Fruit fly (Drosophila melanogaster) ovary, adult (tissue): ENCODE results near the gene CG43630.
"Not testable (repeated sequence)": the region's sequence is repeated elsewhere in the genome, so short reads cannot be mapped to it uniquely, and the experiment has no call there.

Experiments used
- CG17801 ChIP-seq: fragments of 200-800 bp; optimal IDR thresholded peaks from 2 replicates; lab custom pipeline; 2019; ENCODE audit warnings: missing biosample characterization, mild to moderate bottlenecking, missing genetic modification characterization, moderate library complexity; ENCODE audit not compliant: partially characterized antibody

CG43630 gene

dm6 chr3R:12676160-12676559, at the start of gene CG43630:
TSS of gene CG43630 (minus strand) at chr3R:12676260.
- no peak for TF ChIP-seq CG17801

DNA sequence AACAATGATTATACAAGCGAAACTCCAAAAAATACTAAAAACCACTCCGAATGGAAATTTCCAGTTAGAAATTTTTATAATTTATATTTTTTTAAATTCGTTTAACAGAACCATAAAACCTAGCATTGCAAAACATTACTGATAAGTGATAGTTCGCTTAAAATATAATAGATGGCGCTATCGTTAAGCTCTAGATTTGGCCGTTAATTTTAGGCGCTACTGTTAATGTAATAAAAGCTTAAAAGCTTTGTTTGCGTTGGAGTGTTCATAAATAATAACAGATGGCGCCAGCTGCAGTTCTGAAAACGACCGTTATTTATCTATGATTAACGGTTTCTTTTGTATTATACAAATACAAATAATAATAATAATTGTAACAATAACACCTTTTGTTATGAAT, 47.7 kb upstream of the CG43630 start:
- peak; percentile 10 for TF ChIP-seq CG17801

DNA sequence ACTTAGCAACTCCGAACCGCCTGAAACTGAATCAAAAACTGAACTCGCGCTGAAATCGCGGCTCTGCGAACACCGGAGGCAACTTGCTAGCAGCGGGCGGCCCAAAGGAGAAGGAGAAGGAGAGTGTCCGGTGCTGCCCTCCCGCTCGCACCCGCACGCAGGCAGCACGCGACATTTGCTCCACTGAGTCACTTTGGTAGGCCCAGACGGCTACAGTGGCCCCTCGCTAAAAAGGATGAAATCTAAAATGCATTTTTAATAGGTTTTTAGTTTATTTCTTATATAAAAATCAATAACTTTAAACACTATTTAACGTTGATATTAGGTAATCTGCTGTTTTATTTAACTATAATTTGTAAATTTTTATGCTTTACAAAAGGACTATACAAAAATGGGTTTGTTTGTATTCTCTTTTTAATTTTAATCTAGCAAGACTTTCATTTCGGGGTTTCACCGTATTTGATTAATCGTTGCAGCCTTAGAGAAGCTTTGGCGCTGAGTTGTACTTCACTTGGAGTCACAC, 46.4 kb upstream of the CG43630 start, which contains the start of gene Men:
Gene Men, minus strand, starts transcription at position 51 of the 523 bp plus-strand sequence.
- peak; percentile 75 for TF ChIP-seq CG17801

DNA sequence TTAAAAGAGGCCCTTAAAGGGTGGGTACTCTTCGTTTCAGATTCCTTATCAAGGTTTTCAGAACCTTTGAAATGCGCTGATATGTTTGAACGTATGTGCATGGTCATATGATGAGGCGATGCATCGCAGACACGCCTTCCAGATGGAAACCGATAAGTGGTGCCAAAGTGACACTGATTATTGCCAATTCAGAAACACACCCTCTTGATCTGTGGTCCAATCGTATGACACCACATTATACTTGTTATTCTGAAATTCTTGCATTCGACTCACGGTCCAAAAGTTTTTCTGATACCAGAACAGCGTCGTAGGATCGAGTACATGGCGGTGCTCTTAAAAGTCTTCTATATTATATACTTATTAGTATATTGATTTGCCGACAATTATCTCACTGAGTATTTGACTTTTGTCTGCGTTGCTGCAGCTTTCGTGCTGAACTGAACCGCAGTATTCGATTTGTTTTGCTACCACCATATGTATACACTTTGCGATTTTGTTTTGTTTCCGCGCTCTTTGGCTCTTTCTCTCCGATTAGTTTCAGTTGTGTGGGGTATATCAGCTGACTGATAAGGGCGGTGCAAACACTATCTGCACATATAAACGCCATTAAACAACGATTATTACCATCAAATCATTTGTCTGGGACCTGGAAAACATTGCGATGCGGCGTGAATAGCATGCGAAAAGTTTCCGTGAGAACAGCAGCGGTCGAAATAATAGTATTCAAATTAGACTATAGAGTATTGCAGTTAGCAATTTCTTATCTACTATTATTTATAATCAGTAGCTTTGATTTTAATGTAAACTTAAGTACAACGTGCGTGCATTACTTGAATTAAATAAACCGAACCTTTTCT, 44.5 kb upstream of the CG43630 start:
- no peak for TF ChIP-seq CG17801

DNA sequence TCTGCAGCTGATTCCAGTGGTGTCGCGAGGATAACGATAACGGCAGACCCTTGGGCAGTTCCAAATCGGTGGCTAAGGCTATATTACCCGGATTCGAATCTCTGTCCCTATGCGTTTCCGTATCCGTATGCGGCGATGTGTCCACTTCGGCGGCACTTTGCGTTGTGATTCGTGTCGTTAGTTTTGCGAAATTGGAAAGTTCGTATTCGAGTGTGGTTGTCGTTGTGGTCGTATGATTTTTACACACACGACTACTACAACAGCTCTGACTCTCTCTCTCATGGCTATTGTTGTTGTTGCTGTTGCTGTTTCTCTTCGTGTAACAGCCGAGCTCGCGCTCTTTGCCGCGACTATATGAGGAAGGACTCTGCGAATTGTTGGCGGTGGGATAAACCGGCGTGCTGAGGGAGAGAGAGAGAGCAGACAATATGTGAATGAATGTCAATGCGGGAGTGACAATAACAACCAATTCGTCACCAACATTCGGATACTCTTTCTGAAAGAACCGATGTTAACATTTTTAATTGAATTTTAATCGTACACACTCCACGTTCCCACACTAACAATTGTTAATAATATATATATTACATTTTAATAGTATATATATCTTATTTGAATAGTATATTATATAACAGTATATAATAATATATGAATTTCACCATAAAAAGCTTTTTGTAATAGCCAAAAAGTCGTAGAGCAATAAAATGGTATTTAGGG, 43.7 kb upstream of the CG43630 start:
- peak; percentile 68 for TF ChIP-seq CG17801

DNA sequence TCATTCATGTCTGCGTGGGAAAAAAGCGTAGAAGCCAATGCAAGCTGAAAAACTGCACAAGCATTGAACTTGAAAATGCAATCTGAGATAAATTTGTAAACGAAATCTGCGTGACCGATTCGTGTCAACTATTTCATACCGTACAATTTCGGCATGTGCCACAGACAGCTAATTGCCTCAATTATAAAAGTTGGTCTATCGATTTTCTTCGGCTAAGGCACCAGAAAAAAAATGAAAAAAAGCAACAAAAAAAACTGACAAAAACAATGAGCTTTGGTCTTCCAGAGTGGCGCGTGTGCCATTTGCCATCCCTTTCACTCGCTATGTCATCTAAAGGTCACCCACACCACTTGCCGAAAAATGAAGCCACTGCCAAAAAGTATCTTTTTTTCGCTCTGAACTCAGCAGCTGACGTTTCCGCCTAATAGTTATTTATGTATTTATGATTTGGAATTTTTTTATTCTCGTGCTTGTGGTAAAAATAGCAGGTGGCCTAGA, 42.5 kb upstream of the CG43630 start:
- TF ChIP-seq CG17801 = no peak

DNA sequence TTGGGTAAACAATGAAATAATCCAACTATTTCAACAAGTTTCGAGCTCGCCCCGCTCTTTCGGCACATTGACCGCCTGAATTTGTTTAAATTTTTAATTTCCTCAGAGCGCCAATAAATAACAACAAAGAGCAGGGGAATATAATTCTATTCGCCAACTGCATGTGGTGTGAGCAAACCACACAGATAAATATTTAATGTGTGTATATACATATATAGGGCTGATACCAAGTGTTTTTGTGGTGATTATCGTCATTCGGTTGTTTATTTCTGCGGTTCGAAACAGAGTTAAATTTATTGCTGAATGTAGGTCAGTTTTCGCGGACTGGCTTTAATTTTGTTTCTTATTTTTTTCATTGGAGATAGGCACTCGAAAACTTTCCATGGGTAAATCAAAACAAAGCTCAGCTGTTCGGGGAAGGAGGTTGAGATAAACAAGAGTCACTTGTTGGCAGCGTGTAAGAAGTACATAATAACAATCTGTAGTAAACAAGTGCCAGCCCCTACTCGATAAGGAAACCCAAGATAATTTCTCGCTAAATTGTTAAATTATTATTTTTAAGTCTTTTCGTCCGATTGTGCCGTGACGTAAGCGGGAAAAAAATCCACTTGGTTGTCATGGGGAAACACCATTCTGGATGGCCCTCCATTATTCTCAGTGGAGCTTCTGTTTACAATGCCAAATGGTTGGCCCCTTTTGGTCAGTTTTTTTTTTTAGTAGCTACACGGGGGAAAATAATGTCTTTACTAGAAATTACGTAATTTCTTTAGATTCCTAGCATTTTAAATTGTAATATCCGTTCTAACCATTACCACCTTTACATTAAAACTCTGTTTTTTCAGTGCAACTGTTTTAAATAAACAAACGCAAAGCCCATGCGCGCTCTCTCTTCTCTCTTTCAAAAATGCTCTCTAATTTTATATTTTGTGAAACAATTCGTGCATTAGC, 41.8 kb upstream of the CG43630 start:
- peak; percentile 30 for TF ChIP-seq CG17801

DNA sequence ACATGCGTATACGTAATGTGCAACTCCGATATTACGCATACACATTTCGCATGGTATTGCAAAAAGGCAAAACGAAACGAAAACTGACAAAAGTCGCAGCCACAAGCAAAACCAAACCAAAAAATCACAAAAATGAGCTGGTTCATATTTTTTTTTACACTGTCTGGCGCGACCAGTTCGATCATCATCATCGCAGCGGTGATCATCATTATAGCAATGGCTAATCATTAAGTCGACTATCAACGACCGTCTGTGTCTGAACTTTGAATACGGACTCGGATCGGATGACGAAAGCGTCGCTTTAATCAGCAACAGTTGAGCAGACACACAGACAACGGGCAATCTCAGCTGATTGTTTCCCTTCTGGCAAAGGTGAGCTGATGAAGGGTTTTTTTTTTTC, 40.8 kb upstream of the CG43630 start:
- no peak for TF ChIP-seq CG17801

DNA sequence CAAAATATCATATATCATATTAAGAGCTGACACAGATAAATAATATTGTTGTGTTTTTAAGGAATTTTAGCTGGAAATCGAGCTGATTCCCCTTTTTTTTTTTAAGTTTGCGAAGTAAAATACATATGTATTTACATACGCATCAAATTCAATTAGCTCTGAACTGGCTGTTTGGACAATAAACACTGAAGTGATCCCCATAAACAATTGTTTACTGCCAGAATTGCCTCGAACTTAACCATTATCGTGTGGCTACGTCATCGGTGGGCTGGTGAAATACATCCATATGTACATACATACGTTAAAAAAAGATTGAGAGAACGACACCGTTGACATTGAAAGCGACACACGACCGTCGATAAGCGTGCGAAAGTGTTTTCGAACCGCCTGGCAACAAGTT, 40.2 kb upstream of the CG43630 start:
- peak; percentile 5 for TF ChIP-seq CG17801

- no peak for TF ChIP-seq CG17801
Measured at dm6 chr3R:12715253-12715652, 39.2 kb upstream of the CG43630 start.

DNA sequence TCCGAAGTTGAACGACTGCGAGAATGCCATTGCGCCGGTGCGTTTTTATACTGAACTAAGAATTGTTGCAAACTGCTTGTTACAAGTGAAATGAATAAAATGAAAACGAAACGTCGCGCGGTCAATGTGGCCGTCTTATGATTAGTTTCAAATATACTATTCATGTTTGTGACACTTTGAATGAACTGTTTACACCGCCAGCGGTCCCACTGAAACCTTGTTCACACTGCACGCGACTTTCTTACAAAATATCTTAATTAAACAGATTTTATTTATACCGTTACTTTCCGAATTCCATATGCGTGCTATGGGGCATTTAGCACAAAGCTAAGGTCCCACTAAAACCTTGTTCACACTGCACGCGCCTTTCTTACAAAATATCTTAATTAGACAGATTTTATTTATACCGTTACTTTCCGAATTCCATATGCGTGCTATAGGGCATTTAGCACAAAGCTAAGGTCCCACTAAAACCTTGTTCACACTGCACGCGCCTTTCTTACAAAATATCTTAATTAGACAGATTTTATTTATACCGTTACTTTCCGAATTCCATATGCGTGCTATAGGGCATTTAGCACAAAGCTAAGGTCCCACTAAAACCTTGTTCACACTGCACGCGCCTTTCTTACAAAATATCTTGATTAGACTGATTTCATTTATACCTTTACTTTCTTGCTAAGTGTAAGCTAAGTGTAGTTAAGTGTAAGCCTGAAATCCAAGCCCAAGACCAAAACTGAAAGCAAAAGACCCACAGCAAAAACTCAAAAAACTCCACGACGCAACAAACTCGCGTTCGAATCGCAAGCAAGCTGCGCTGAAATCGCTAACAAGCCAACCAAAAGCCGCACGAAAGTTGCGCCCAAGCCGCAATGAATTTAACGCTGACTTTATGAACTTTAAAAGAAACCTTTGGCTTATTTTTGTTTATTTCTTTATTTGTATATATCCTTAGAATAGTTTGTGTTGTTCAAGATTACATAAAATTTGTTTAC, 36.4 kb upstream of the CG43630 start, which contains the start of gene PolQ:
Gene PolQ, minus strand, starts transcription at position 122 of the 995 bp plus-strand sequence.
- not testable (repeated sequence) for TF ChIP-seq CG17801

DNA sequence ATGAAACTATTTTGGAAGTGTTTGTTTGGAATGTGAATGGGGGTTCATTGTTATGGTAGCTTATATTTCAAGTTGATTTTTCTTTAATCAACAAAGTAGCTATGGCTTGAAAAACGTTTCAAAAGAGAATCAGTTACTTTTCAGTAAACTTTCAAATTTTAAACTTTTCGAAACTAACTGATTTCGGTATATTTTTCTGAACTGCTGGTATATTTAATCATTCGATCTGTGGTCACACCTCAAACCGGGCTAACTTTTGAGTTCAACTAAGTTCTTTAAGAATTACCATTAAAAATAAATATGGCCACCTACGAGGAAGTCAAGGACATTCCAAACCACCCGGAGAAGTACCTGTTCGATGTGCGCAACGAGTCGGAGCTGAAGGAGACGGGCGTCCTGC, 28.8 kb upstream of the CG43630 start, which contains the start of gene CG12279:
Gene CG12279, plus strand, starts transcription at position 234 of the 400 bp plus-strand sequence.
- no peak for TF ChIP-seq CG17801

DNA sequence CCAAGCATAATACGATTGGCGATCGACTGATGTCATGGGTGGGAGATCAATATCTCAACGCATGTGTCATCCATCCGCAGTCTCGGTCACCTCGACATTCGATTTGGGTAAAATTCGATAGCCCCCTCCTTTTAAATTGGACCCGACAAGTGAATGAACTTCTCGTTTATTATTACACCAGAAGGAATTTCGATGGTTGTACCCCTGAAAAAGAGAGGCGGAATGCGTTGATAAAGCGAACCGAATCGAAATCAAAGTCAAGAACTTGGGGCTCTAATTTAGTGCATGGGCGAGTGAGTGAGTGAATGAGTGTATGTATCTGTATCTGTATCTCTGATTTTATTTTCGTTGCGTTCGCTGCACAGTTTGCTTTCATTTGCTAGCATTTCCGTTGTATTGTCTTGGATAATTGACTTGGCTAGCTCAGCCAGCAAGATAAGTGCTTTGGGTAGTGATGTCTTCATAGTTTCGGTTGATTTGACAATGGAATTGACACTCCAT, 26.0 kb upstream of the CG43630 start:
- TF ChIP-seq CG17801 = no peak

- TF ChIP-seq CG17801 = no peak
Measured at dm6 chr3R:12701257-12701656, 25.2 kb upstream of the CG43630 start.
